Fruit fly (Drosophila melanogaster): ENCODE results near the gene MED17.

Gene MED17

dm6 chr3R:18220211-18220749 is 31.4 kb downstream of the MED17 start, which contains the start of the genes CG7988 and CG7183 (continued):
- TF ChIP-seq CG11085 (GFP tag; IDR thresholded peaks at IDR 0.05) (peak; percentile 97), Rfx (GFP tag; IDR thresholded peaks at IDR 0.05) (peak; percentile 98), Mad (GFP tag; optimal IDR thresholded peaks at IDR 0.05) (peak; percentile 96), Kr (GFP tag; optimal IDR thresholded peaks at IDR 0.05) (peak; percentile 41), CG3995 (GFP tag; optimal IDR thresholded peaks at IDR 0.05) (peak; percentile 71), cato (GFP tag; optimal IDR thresholded peaks at IDR 0.05; ENCODE audit: borderline replicate concordance) (peak; percentile 96), CG12942 (GFP tag; optimal IDR thresholded peaks at IDR 0.05) (peak; percentile 97), CG10366 (GFP tag; IDR thresholded peaks at IDR 0.05) (peak; percentile 98), mam (GFP tag; optimal IDR thresholded peaks at IDR 0.05) (peak; percentile 96), en (GFP tag; optimal IDR thresholded peaks at IDR 0.05) (peak; percentile 85), HLH4C (GFP tag; IDR thresholded peaks at IDR 0.05; ENCODE audit: partially characterized antibody) (no peak), gcm (GFP tag; optimal IDR thresholded peaks at IDR 0.05) (peak; percentile 99), CG12299 (tag; optimal IDR thresholded peaks at IDR 0.05) (peak; percentile 97), CG15269 (tag; optimal IDR thresholded peaks at IDR 0.05) (peak; percentile 98), Optix (GFP tag; IDR thresholded peaks at IDR 0.05) (no peak), sima (GFP tag; optimal IDR thresholded peaks at IDR 0.05) (peak; percentile 82), org-1 (GFP tag; optimal IDR thresholded peaks at IDR 0.05) (peak; percentile 93), Eip74EF (GFP tag; optimal IDR thresholded peaks at IDR 0.05) (peak in 1 of 2 experiments; percentile 97), CG6272 (GFP tag; IDR thresholded peaks at IDR 0.05) (peak; percentile 98), disco-r (GFP tag; optimal IDR thresholded peaks at IDR 0.05) (peak; percentile 95), Aef1 (GFP tag; IDR thresholded peaks at IDR 0.05) (peak; percentile 97), CG14014 (GFP tag; IDR thresholded peaks at IDR 0.05) (peak; percentile 97), CG4360 (GFP tag; IDR thresholded peaks at IDR 0.05) (peak; percentile 87), CrebB (tag; optimal IDR thresholded peaks at IDR 0.05) (peak; percentile 96), da (GFP tag; optimal IDR thresholded peaks at IDR 0.05) (peak; percentile 83), sob (GFP tag; IDR thresholded peaks at IDR 0.05) (peak; percentile 99), lilli (GFP tag; optimal IDR thresholded peaks at IDR 0.05) (peak; percentile 98), CG1647 (GFP tag; optimal IDR thresholded peaks at IDR 0.05) (peak; percentile 85), Max (GFP tag; optimal IDR thresholded peaks at IDR 0.05) (peak; percentile 96), Doc3 (GFP tag; IDR thresholded peaks at IDR 0.05; ENCODE audit: partially characterized antibody) (no peak), CG3281 (GFP tag; optimal IDR thresholded peaks at IDR 0.05) (peak; percentile 91), D19A (tag; optimal IDR thresholded peaks at IDR 0.05) (peak; percentile 95), Side (GFP tag; optimal IDR thresholded peaks at IDR 0.05) (peak; percentile 90), Dek (tag; optimal IDR thresholded peaks at IDR 0.05) (peak; percentile 98), Tbp (GFP tag; optimal IDR thresholded peaks at IDR 0.05) (no peak), CG17328 (GFP tag; IDR thresholded peaks at IDR 0.05) (peak; percentile 99), nom (GFP tag; optimal IDR thresholded peaks at IDR 0.05) (peak; percentile 89), bsh (GFP tag; optimal IDR thresholded peaks at IDR 0.05) (peak; percentile 81 to 99), NC2β (GFP tag; optimal IDR thresholded peaks at IDR 0.05) (peak; percentile 94), CG9437 (GFP tag; optimal IDR thresholded peaks at IDR 0.05) (peak; percentile 95), pros (GFP tag; optimal IDR thresholded peaks at IDR 0.05) (peak; percentile 47), pzg (GFP tag; optimal IDR thresholded peaks at IDR 0.05) (peak; percentile 41), CG13287 (GFP tag; IDR thresholded peaks at IDR 0.05; ENCODE audit: partially characterized antibody) (peak; percentile 48; the same call in 1 of the 2 replicates), CG6689 (GFP tag; IDR thresholded peaks at IDR 0.05) (peak; percentile 99), CG3407 (GFP tag; optimal IDR thresholded peaks at IDR 0.05) (peak; percentile 96), Nf-YC (tag; optimal IDR thresholded peaks at IDR 0.05) (peak; percentile 88), h (optimal IDR thresholded peaks at IDR 0.05) (no peak), CG7786 (GFP tag; optimal IDR thresholded peaks at IDR 0.05) (peak; percentile 93), CG7839 (tag; optimal IDR thresholded peaks at IDR 0.05) (peak; percentile 99), dimm (GFP tag; IDR thresholded peaks at IDR 0.05) (peak; percentile 96), kay (GFP tag; optimal IDR thresholded peaks at IDR 0.05) (peak; percentile 96)
